Worm (Caenorhabditis elegans) whole organism, early embryonic: ENCODE measurements around the gene srx-68.

Source experiments
- B0310.2 ChIP-seq: sonication (generic microtip); optimal IDR thresholded peaks from 2 replicates; lab custom pipeline; 2016; ENCODE audit warnings: mild to moderate bottlenecking, missing genetic modification characterization, missing compliant biosample characterization
- F13C5.2 ChIP-seq: sonication (generic microtip); optimal IDR thresholded peaks from 2 replicates; lab custom pipeline; 2017; ENCODE audit warnings: mild to moderate bottlenecking, missing genetic modification characterization, inconsistent platforms, missing compliant biosample characterization
- aly-1 ChIP-seq: sonication (generic microtip); optimal IDR thresholded peaks from 2 replicates; lab custom pipeline; 2016; ENCODE audit warnings: missing genetic modification characterization, missing compliant biosample characterization
- ama-1 ChIP-seq: fragments of 150-350 bp; optimal IDR thresholded peaks from 2 replicates; lab custom pipeline; 2014
- ceh-13 ChIP-seq: fragments of 200-800 bp; sonication (Bioruptor generic); optimal IDR thresholded peaks from 2 replicates; lab custom pipeline; 2018; ENCODE audit warnings: mild to moderate bottlenecking, missing genetic modification characterization, missing compliant biosample characterization
- ceh-36 ChIP-seq: sonication (generic microtip); optimal IDR thresholded peaks from 2 replicates; lab custom pipeline; 2016; ENCODE audit warnings: missing genetic modification characterization, inconsistent platforms, missing compliant biosample characterization
- ets-7 ChIP-seq: sonication (generic microtip); optimal IDR thresholded peaks from 2 replicates; lab custom pipeline; 2016; ENCODE audit warnings: missing genotype, missing genetic modification characterization, missing compliant biosample characterization
- flt-1 ChIP-seq: fragments of 200-800 bp; sonication (Bioruptor generic); IDR thresholded peaks from 2 replicates; pipeline ENCODE4 v1.3.6; 2022; ENCODE audit warnings: missing genetic modification characterization, missing compliant biosample characterization
- hmbx-1 ChIP-seq: sonication (generic microtip); optimal IDR thresholded peaks from 2 replicates; lab custom pipeline; 2016; ENCODE audit warnings: mild to moderate bottlenecking, missing genetic modification characterization, missing compliant biosample characterization
- hmg-4 ChIP-seq: fragments of 200-800 bp; sonication (Bioruptor generic); optimal IDR thresholded peaks from 2 replicates; lab custom pipeline; 2018; ENCODE audit warnings: mild to moderate bottlenecking, missing genetic modification characterization, missing compliant biosample characterization
- hnd-1 ChIP-seq: sonication (generic microtip); optimal IDR thresholded peaks from 2 replicates; lab custom pipeline; 2016; ENCODE audit warnings: missing genetic modification characterization, missing compliant biosample characterization
- pes-1 ChIP-seq: fragments of 200-800 bp; sonication (Bioruptor generic); IDR thresholded peaks from 2 replicates; pipeline ENCODE4 v1.3.6; 2022; ENCODE audit warnings: missing genetic modification reagents, missing genetic modification characterization, missing compliant biosample characterization
- scrt-1 ChIP-seq: fragments of 200-800 bp; sonication (Bioruptor generic); IDR thresholded peaks from 2 replicates; pipeline ENCODE4 v1.3.6; 2022; ENCODE audit warnings: missing genetic modification characterization, missing compliant biosample characterization
- sea-1 ChIP-seq: fragments of 200-800 bp; sonication (Bioruptor generic); conservative IDR thresholded peaks from 2 replicates; pipeline ENCODE4 v1.3.6; 2022; ENCODE audit warnings: missing genetic modification characterization, missing compliant biosample characterization
- tbx-11 ChIP-seq: fragments of 200-800 bp; sonication (Bioruptor generic); IDR thresholded peaks from 2 replicates; pipeline ENCODE4 v1.3.6; 2022; ENCODE audit warnings: missing genetic modification characterization, missing compliant biosample characterization
- tbx-37 ChIP-seq: fragments of 200-800 bp; sonication (Bioruptor generic); conservative IDR thresholded peaks from 2 replicates; pipeline ENCODE4 v1.3.6; 2022; ENCODE audit warnings: missing genetic modification reagents, missing genetic modification characterization, missing compliant biosample characterization
- tra-4 ChIP-seq: sonication (generic microtip); optimal IDR thresholded peaks from 2 replicates; lab custom pipeline; 2017; ENCODE audit warnings: missing genetic modification characterization, missing compliant biosample characterization

Gene srx-68

DNA sequence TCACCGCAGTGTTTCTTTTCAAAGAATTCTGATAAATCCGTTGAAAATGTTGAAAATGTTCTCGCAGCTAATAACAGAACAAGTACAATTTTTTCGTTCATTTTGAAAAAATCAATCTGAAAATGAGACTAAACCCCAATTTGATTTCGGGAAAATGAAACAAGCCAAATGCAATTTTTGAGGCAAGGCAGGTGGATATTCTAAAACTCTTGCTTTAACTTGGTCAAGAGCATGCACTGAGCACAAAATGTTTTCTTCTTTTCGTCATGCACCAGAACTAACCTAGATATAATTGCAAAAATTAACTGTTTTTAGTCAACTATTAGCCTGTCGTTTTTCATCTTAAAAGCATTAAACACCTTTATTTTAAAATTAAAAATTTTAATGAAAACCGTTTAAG, 12.5 kb upstream of the srx-68 start, which contains the start of gene irld-22:
TSS of gene irld-22 (minus strand) at position 101 of the 400 bp plus-strand sequence.
- TF ChIP-seq sea-1 (GFP tag; lab: Robert Waterston, UW) (no peak), tbx-37 (no peak), F13C5.2 (tag; lab: Kevin White, UChicago) (no peak), hmg-4 (GFP tag; lab: Kevin White, UChicago) (no peak), tbx-11 (no peak), tra-4 (tag; lab: Kevin White, UChicago) (no peak), aly-1 (tag; lab: Kevin White, UChicago) (no peak), ets-7 (no peak), flt-1 (GFP tag; lab: Robert Waterston, UW) (no peak), ama-1 (lab: Kevin White, UChicago) (no peak), scrt-1 (GFP tag; lab: Robert Waterston, UW) (no peak), ceh-13 (GFP tag; lab: Kevin White, UChicago) (no peak), B0310.2 (no peak), hmbx-1 (tag; lab: Kevin White, UChicago) (no peak), hnd-1 (no peak)

DNA sequence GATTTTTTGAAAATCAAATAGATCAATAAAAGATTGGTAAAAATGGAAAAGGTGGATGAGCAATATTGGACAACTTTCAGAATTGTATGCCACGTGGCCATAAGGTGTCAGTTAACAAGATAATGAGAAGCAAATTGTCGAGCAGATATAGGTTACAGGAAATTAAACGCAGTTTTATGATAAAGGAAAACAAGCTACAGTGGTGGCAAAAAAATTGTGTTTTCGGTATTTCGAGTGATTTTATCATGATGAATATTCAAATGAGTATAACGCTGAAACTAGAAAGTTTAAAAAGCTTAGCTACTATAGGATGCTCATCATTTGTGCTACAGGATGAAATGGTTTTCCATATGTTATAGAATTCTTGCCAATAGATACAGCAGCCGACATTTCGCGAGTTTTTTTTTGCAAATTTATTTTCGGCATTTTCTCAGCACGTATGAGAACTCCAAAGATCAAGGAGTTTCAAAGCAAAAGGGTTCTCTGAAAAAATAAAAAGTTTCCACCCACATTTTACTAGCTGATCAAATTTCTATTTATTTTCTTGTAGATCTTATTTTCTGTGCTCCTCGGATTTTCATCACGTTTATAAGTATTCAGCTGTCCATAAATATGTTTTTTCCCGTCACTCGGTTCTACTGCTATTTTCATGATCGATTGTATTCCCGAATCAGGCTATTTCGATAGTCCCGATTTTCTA, 10.0 kb upstream of the srx-68 start, which contains the start of the genes str-229 and srh-190:
TSS of gene str-229 (minus strand) at position 101 of the 700 bp plus-strand sequence.
TSS of gene srh-190 (plus strand) at position 650 of the 700 bp plus-strand sequence.
- TF ChIP-seq B0310.2, result no peak
- no peak for TF ChIP-seq F13C5.2 (tag; lab: Kevin White, UChicago)
- no peak for TF ChIP-seq pes-1 (GFP tag; lab: Robert Waterston, UW)

DNA sequence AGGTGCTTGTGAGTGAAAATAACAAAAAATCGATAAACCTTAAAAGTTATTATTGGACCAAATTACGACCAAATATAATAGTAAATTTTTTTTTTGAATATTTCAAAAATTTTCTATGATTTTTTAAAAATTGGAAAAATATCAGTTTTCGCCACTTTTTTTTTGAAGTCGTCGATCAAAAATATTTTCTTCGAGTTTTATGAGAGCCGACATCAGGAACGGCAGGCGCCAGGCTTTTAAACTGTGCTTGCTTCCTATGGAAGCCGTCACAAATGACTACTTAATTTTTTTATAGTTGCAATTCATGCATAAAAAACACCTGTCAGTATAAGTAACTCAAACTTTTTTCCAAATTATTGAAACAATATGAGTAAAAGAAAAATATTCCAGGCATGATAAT, 9.1 kb upstream of the srx-68 start:
- no peak for TF ChIP-seq scrt-1 (GFP tag; lab: Robert Waterston, UW)
- no peak for TF ChIP-seq ceh-13 (GFP tag; lab: Kevin White, UChicago)
- no peak for TF ChIP-seq hmbx-1 (tag; lab: Kevin White, UChicago)
- TF ChIP-seq ets-7, result no peak
- TF ChIP-seq tbx-11, result no peak
- no peak for TF ChIP-seq B0310.2
- TF ChIP-seq hnd-1, result no peak
- no peak for TF ChIP-seq ama-1 (lab: Kevin White, UChicago)
- TF ChIP-seq tbx-37, result no peak
- TF ChIP-seq pes-1 (GFP tag; lab: Robert Waterston, UW), result no peak
- TF ChIP-seq ceh-36 (tag; lab: Kevin White, UChicago), result no peak
- no peak for TF ChIP-seq F13C5.2 (tag; lab: Kevin White, UChicago)
- no peak for TF ChIP-seq sea-1 (GFP tag; lab: Robert Waterston, UW)
- TF ChIP-seq hmg-4 (GFP tag; lab: Kevin White, UChicago), result no peak
- no peak for TF ChIP-seq aly-1 (tag; lab: Kevin White, UChicago)
- TF ChIP-seq flt-1 (GFP tag; lab: Robert Waterston, UW), result no peak
- no peak for TF ChIP-seq tra-4 (tag; lab: Kevin White, UChicago)

DNA sequence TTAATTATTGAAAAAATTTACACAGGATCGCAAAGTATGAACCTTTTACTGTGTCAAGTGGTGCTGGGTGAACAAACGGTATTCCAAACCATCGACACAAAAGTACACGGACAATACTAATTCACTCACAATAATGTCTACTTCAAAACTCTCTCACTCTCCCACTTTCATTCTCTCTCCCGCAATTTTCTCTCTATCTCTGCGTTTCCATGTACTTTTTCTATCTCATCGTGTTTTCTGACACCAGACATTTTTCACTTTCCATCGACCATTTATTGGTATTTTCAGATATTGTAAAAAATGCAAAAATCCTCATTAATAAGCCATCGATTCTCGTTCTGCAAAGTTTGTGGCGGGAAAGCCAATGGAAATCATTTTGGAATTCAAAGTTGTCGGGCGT, 6.7 kb upstream of the srx-68 start, which contains the start of gene nhr-156:
TSS of gene nhr-156 (plus strand) at position 266 of the 400 bp plus-strand sequence.
- TF ChIP-seq flt-1 (GFP tag; lab: Robert Waterston, UW), result no peak
- TF ChIP-seq F13C5.2 (tag; lab: Kevin White, UChicago), result no peak
- TF ChIP-seq aly-1 (tag; lab: Kevin White, UChicago), result no peak
- TF ChIP-seq ceh-36 (tag; lab: Kevin White, UChicago), result no peak
- TF ChIP-seq tra-4 (tag; lab: Kevin White, UChicago), result no peak
- no peak for TF ChIP-seq sea-1 (GFP tag; lab: Robert Waterston, UW)
- no peak for TF ChIP-seq hmg-4 (GFP tag; lab: Kevin White, UChicago)
- no peak for TF ChIP-seq tbx-37
- TF ChIP-seq hnd-1, result no peak
- TF ChIP-seq ets-7, result no peak
- TF ChIP-seq ceh-13 (GFP tag; lab: Kevin White, UChicago), result no peak
- no peak for TF ChIP-seq tbx-11
- TF ChIP-seq hmbx-1 (tag; lab: Kevin White, UChicago), result no peak
- no peak for TF ChIP-seq scrt-1 (GFP tag; lab: Robert Waterston, UW)
- no peak for TF ChIP-seq pes-1 (GFP tag; lab: Robert Waterston, UW)
- TF ChIP-seq B0310.2, result no peak
- TF ChIP-seq ama-1 (lab: Kevin White, UChicago), result no peak

DNA sequence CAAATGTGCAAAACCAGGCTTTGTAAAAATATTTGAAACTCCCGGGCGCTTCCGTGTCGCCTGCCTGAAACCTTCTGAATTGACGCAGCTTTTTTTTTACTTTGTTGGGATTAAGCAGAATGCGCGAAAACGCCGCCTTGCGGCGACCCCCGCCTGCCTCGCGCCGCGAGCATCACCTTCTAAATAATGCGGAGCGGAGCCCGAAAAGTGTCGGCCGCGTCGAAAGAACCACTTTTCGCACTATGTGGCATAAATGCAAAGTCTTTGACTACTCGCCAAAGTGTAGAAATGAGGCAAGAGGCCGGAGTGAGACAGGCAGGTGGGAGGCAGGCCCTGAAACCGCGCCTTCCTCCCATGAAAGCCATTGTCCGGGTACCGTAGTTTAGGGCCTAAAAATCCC, 559 bp downstream of the srx-68 start:
- TF ChIP-seq pes-1 (GFP tag; lab: Robert Waterston, UW) (no peak), tbx-11 (no peak)

DNA sequence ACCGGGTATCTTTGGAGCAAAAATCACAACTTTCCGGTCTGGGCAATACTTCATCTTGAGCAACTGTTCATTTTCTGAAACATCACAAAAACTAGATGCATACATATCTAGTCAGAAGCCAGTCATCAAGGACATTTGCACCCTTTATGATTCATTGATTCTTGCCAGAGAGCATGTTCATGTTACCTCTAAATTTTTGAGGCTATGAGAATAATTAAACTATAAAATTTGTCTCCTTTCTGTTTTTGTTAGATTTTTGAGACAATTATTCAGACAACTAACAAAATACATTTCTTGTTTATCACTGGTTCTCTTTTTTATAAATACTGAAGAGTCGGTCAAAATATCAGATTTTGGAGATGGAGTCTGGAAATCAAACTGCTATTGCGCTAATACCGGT, 3.9 kb downstream of the srx-68 start, which contains the start of gene srx-67:
TSS of gene srx-67 (plus strand) at position 301 of the 400 bp plus-strand sequence.
- TF ChIP-seq ama-1 (lab: Kevin White, UChicago) (no peak), tbx-37 (no peak), ceh-13 (GFP tag; lab: Kevin White, UChicago) (no peak), hmg-4 (GFP tag; lab: Kevin White, UChicago) (no peak), tra-4 (tag; lab: Kevin White, UChicago) (no peak), sea-1 (GFP tag; lab: Robert Waterston, UW) (no peak), hnd-1 (no peak), ets-7 (no peak), B0310.2 (no peak), aly-1 (tag; lab: Kevin White, UChicago) (no peak), pes-1 (GFP tag; lab: Robert Waterston, UW) (no peak), scrt-1 (GFP tag; lab: Robert Waterston, UW) (no peak), hmbx-1 (tag; lab: Kevin White, UChicago) (no peak), ceh-36 (tag; lab: Kevin White, UChicago) (no peak), tbx-11 (no peak), F13C5.2 (tag; lab: Kevin White, UChicago) (no peak), flt-1 (GFP tag; lab: Robert Waterston, UW) (no peak)

DNA sequence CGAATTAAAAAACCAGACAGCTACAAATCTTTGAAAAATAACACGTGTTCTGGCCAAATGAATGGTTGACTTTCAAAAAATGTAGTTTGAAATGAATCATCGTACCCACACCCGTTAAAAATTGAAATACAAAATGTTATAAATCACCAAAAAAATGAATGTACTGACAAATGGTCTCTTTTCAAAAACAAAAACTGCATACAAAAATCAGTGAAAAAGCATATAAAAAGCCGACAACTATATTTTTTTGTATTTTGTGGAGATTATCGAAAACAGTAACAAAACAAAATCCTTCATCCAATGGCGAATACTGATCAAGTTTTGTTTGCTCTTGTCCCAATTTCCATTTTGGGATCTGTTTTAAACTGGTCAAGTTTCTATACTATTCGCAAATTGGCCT, 6.7 kb downstream of the srx-68 start, which contains the start of gene srx-66:
TSS of gene srx-66 (plus strand) at position 301 of the 400 bp plus-strand sequence.
- TF ChIP-seq tra-4 (tag; lab: Kevin White, UChicago) (no peak), F13C5.2 (tag; lab: Kevin White, UChicago) (no peak), hmg-4 (GFP tag; lab: Kevin White, UChicago) (no peak), scrt-1 (GFP tag; lab: Robert Waterston, UW) (no peak), tbx-11 (no peak), tbx-37 (no peak), hnd-1 (no peak), ama-1 (lab: Kevin White, UChicago) (no peak), aly-1 (tag; lab: Kevin White, UChicago) (no peak), ceh-13 (GFP tag; lab: Kevin White, UChicago) (no peak), ceh-36 (tag; lab: Kevin White, UChicago) (no peak), sea-1 (GFP tag; lab: Robert Waterston, UW) (no peak), ets-7 (no peak), B0310.2 (no peak), pes-1 (GFP tag; lab: Robert Waterston, UW) (no peak), hmbx-1 (tag; lab: Kevin White, UChicago) (no peak), flt-1 (GFP tag; lab: Robert Waterston, UW) (no peak)
